Worm (Caenorhabditis elegans) whole organism, young adult: Measurements from ENCODE around the gene C01G5.9.

Source experiments
- C06A6.2 ChIP-seq: fragments of 200-800 bp; sonication (Bioruptor generic); conservative IDR thresholded peaks from 2 replicates; pipeline ENCODE4 v1.3.6; 2022; ENCODE audit warnings: missing genetic modification characterization, missing compliant biosample characterization
- F37B4.10 ChIP-seq: fragments of 200-800 bp; sonication (Bioruptor generic); IDR thresholded peaks from 2 replicates; pipeline ENCODE4 v1.3.6; 2022; ENCODE audit warnings: missing genetic modification characterization, missing compliant biosample characterization
- F55B11.4 ChIP-seq: sonication (generic microtip); optimal IDR thresholded peaks from 2 replicates; lab custom pipeline; 2016; ENCODE audit warnings: missing compliant biosample characterization, missing genetic modification characterization, borderline replicate concordance; ENCODE audit not compliant: insufficient read depth
- F57A8.1 ChIP-seq: fragments of 200-800 bp; sonication (Bioruptor generic); optimal IDR thresholded peaks from 2 replicates; lab custom pipeline; 2018; ENCODE audit warnings: mild to moderate bottlenecking, missing genetic modification characterization, moderate library complexity, missing compliant biosample characterization
- F57C9.4 ChIP-seq: sonication (generic microtip); optimal IDR thresholded peaks from 2 replicates; lab custom pipeline; 2017; ENCODE audit warnings: mild to moderate bottlenecking, missing genetic modification characterization, missing compliant biosample characterization
- K11D2.4 ChIP-seq: fragments of 200-800 bp; sonication (Bioruptor generic); IDR thresholded peaks from 2 replicates; pipeline ENCODE4 v1.3.6; 2022; ENCODE audit warnings: missing genetic modification reagents, missing genetic modification characterization, missing compliant biosample characterization
- K12H6.12 ChIP-seq: fragments of 200-800 bp; sonication (Bioruptor generic); optimal IDR thresholded peaks from 2 replicates; lab custom pipeline; 2018; ENCODE audit warnings: mild to moderate bottlenecking, missing genetic modification characterization, missing compliant biosample characterization
- T07F8.4 ChIP-seq: sonication (generic microtip); optimal IDR thresholded peaks from 2 replicates; lab custom pipeline; 2016; ENCODE audit warnings: mild to moderate bottlenecking, missing genetic modification characterization, moderate library complexity, missing compliant biosample characterization
- Y53G8AR.9 ChIP-seq: fragments of 200-800 bp; sonication (Bioruptor generic); conservative IDR thresholded peaks from 2 replicates; pipeline ENCODE4 v1.3.6; 2022; ENCODE audit warnings: missing genetic modification reagents, missing genetic modification characterization, missing compliant biosample characterization
- Y67H2A.10 ChIP-seq: fragments of 200-800 bp; sonication (Bioruptor generic); conservative IDR thresholded peaks from 2 replicates; pipeline ENCODE4 v1.3.6; 2022; ENCODE audit warnings: missing genetic modification reagents, missing genetic modification characterization, missing compliant biosample characterization
- Y95B8A.8 ChIP-seq: fragments of 200-800 bp; sonication (Bioruptor generic); IDR thresholded peaks from 2 replicates; pipeline ENCODE4 v1.3.6; 2022; ENCODE audit warnings: missing genetic modification reagents, missing genetic modification characterization, missing compliant biosample characterization
- akir-1 ChIP-seq: fragments of 200-800 bp; sonication (Bioruptor generic); optimal IDR thresholded peaks from 2 replicates; lab custom pipeline; 2018; ENCODE audit warnings: mild to moderate bottlenecking, missing genetic modification characterization, moderate library complexity, missing compliant biosample characterization
- ama-1 ChIP-seq, 3 experiments: fragments of 150-350 bp in 1 of 3; sonication (generic microtip) in 2 of 3; optimal IDR thresholded peaks; 2 replicates each; lab custom pipeline; 2014 to 2018; ENCODE audit warnings: missing biosample characterization in 2 of 3, missing genetic modification characterization in 2 of 3, missing genetic modification reagents in 2 of 3
- aptf-3 ChIP-seq: fragments of 200-800 bp; sonication (Bioruptor generic); IDR thresholded peaks from 2 replicates; pipeline ENCODE4 v1.3.6; 2022; ENCODE audit warnings: missing genetic modification characterization, missing compliant biosample characterization
- atf-7 ChIP-seq: sonication (generic microtip); optimal IDR thresholded peaks from 2 replicates; lab custom pipeline; 2017; ENCODE audit warnings: mild to moderate bottlenecking, missing genetic modification characterization, missing compliant biosample characterization
- attf-6 ChIP-seq: fragments of 200-800 bp; sonication (Bioruptor generic); IDR thresholded peaks from 2 replicates; pipeline ENCODE4 v1.3.6; 2022; ENCODE audit warnings: missing genetic modification reagents, missing genetic modification characterization, missing compliant biosample characterization
- bed-1 ChIP-seq: fragments of 200-800 bp; sonication (Bioruptor generic); IDR thresholded peaks from 2 replicates; pipeline ENCODE4 v1.3.6; 2022; ENCODE audit warnings: missing genetic modification reagents, missing genetic modification characterization, missing compliant biosample characterization
- bed-2 ChIP-seq: fragments of 200-800 bp; sonication (Bioruptor generic); IDR thresholded peaks from 2 replicates; pipeline ENCODE4 v1.3.6; 2022; ENCODE audit warnings: missing genetic modification reagents, missing genetic modification characterization, missing compliant biosample characterization
- ceh-100 ChIP-seq: fragments of 200-800 bp; sonication (Bioruptor generic); IDR thresholded peaks from 2 replicates; pipeline ENCODE4 v1.3.6; 2022; ENCODE audit warnings: missing genetic modification reagents, missing genetic modification characterization, missing compliant biosample characterization
- ceh-27 ChIP-seq: fragments of 200-800 bp; sonication (Bioruptor generic); optimal IDR thresholded peaks from 2 replicates; lab custom pipeline; 2018; ENCODE audit warnings: mild to moderate bottlenecking, missing genetic modification characterization, moderate library complexity, missing compliant biosample characterization
- dpff-1 ChIP-seq: sonication (generic microtip); optimal IDR thresholded peaks from 2 replicates; lab custom pipeline; 2017; ENCODE audit warnings: mild to moderate bottlenecking, missing genetic modification characterization, missing compliant biosample characterization
- egl-44 ChIP-seq: fragments of 200-800 bp; sonication (Bioruptor generic); IDR thresholded peaks from 2 replicates; pipeline ENCODE4 v1.3.6; 2022; ENCODE audit warnings: missing genetic modification reagents, missing genetic modification characterization, missing compliant biosample characterization
- ekl-4 ChIP-seq: fragments of 200-800 bp; sonication (Bioruptor generic); IDR thresholded peaks from 2 replicates; pipeline ENCODE4 v1.3.6; 2022; ENCODE audit warnings: missing genetic modification reagents, missing genetic modification characterization, missing compliant biosample characterization
- ets-4 ChIP-seq: fragments of 200-800 bp; sonication (Bioruptor generic); optimal IDR thresholded peaks from 2 replicates; lab custom pipeline; 2018; ENCODE audit warnings: mild to moderate bottlenecking, missing genetic modification characterization, missing compliant biosample characterization
- him-1 ChIP-seq: sonication (generic microtip); optimal IDR thresholded peaks from 2 replicates; lab custom pipeline; 2016; ENCODE audit warnings: missing genotype, missing genetic modification reagents, missing genetic modification characterization, missing compliant biosample characterization
- hlh-26 ChIP-seq: fragments of 200-800 bp; sonication (Bioruptor generic); conservative IDR thresholded peaks from 2 replicates; pipeline ENCODE4 v1.3.6; 2022; ENCODE audit warnings: missing genetic modification reagents, missing genetic modification characterization, missing compliant biosample characterization
- hmg-1.2 ChIP-seq: fragments of 200-800 bp; sonication (Bioruptor generic); IDR thresholded peaks from 2 replicates; pipeline ENCODE4 v1.3.6; 2022; ENCODE audit warnings: missing genetic modification reagents, missing genetic modification characterization, missing compliant biosample characterization
- hrde-1 ChIP-seq: sonication (generic microtip); optimal IDR thresholded peaks from 2 replicates; lab custom pipeline; 2016; ENCODE audit warnings: missing genetic modification characterization, mild to moderate bottlenecking, missing compliant biosample characterization, moderate library complexity, missing genotype, missing genetic modification reagents, borderline replicate concordance
- let-526 ChIP-seq: fragments of 200-800 bp; sonication (Bioruptor generic); IDR thresholded peaks from 2 replicates; pipeline ENCODE4 v1.3.6; 2022; ENCODE audit warnings: missing genetic modification reagents, missing genetic modification characterization, missing compliant biosample characterization
- madf-3 ChIP-seq: fragments of 200-800 bp; sonication (Bioruptor generic); IDR thresholded peaks from 2 replicates; pipeline ENCODE4 v1.3.6; 2022; ENCODE audit warnings: missing genetic modification reagents, missing genetic modification characterization, missing compliant biosample characterization
- mcd-1 ChIP-seq: fragments of 200-800 bp; sonication (Bioruptor generic); IDR thresholded peaks from 2 replicates; pipeline ENCODE4 v1.3.6; 2022; ENCODE audit warnings: missing genetic modification reagents, missing genetic modification characterization, missing compliant biosample characterization
- mes-4 ChIP-seq: sonication (generic microtip); optimal IDR thresholded peaks from 2 replicates; lab custom pipeline; 2016; ENCODE audit warnings: missing genotype, missing genetic modification characterization, missing compliant biosample characterization
- nhr-179 ChIP-seq: sonication (generic microtip); optimal IDR thresholded peaks from 2 replicates; lab custom pipeline; 2016; ENCODE audit warnings: mild to moderate bottlenecking, missing genetic modification characterization, missing compliant biosample characterization
- rec-8 ChIP-seq, 2 experiments: sonication (generic microtip); optimal IDR thresholded peaks; 2 replicates each; lab custom pipeline; 2016; ENCODE audit warnings: mild to moderate bottlenecking in 2 of 2, missing genetic modification characterization in 2 of 2, missing genetic modification reagents in 2 of 2, missing genotype in 2 of 2, missing biosample characterization in 1 of 2, missing compliant biosample characterization in 1 of 2, moderate library complexity in 1 of 2
- repo-1 ChIP-seq: sonication (generic microtip); optimal IDR thresholded peaks from 2 replicates; lab custom pipeline; 2017; ENCODE audit warnings: mild to moderate bottlenecking, missing genetic modification characterization, missing compliant biosample characterization
- rpc-1 ChIP-seq, 2 experiments: fragments of 150-350 bp in 1 of 2; sonication (generic microtip) in 1 of 2; optimal IDR thresholded peaks; 2 replicates each; lab custom pipeline; 2014 to 2018; ENCODE audit warnings: missing biosample characterization in 1 of 2, missing genetic modification characterization in 1 of 2, missing genetic modification reagents in 1 of 2, missing genotype in 1 of 2
- snpc-1.3 ChIP-seq: sonication (generic microtip); optimal IDR thresholded peaks from 2 replicates; lab custom pipeline; 2017; ENCODE audit warnings: missing genetic modification characterization, mild to moderate bottlenecking, missing compliant biosample characterization, antibody characterized with exemption, moderate library complexity, missing genotype, missing genetic modification reagents; ENCODE audit not compliant: insufficient read depth
- tbp1 ChIP-seq: fragments of 200-800 bp; sonication (Bioruptor generic); optimal IDR thresholded peaks from 2 replicates; lab custom pipeline; 2018; ENCODE audit warnings: mild to moderate bottlenecking, missing genetic modification characterization, missing compliant biosample characterization
- unc-130 ChIP-seq: sonication (generic microtip); optimal IDR thresholded peaks from 2 replicates; lab custom pipeline; 2016; ENCODE audit warnings: missing genetic modification reagents, missing genetic modification characterization, missing compliant biosample characterization
- xnd-1 ChIP-seq: sonication (generic microtip); optimal IDR thresholded peaks from 2 replicates; lab custom pipeline; 2016; ENCODE audit warnings: missing genotype, missing genetic modification reagents, missing genetic modification characterization, missing compliant biosample characterization
- zim-3 ChIP-seq: sonication (generic microtip); optimal IDR thresholded peaks from 2 replicates; lab custom pipeline; 2017; ENCODE audit warnings: mild to moderate bottlenecking, missing genetic modification characterization, moderate library complexity, missing compliant biosample characterization
- ztf-22 ChIP-seq: fragments of 200-800 bp; sonication (Bioruptor generic); optimal IDR thresholded peaks from 2 replicates; lab custom pipeline; 2018; ENCODE audit warnings: mild to moderate bottlenecking, missing genetic modification characterization, moderate library complexity, missing compliant biosample characterization
- ztf-26 ChIP-seq: sonication (generic microtip); optimal IDR thresholded peaks from 2 replicates; lab custom pipeline; 2017; ENCODE audit warnings: missing genetic modification characterization, missing compliant biosample characterization
- ztf-28 ChIP-seq: fragments of 200-800 bp; sonication (Bioruptor generic); IDR thresholded peaks from 2 replicates; pipeline ENCODE4 v1.3.6; 2022; ENCODE audit warnings: missing genetic modification reagents, missing genetic modification characterization, missing compliant biosample characterization
- ztf-3 ChIP-seq: fragments of 200-800 bp; sonication (Bioruptor generic); optimal IDR thresholded peaks from 2 replicates; lab custom pipeline; 2018; ENCODE audit warnings: mild to moderate bottlenecking, missing genetic modification characterization, missing compliant biosample characterization

The C01G5.9 gene

ce11 chrIV:6556624-6557368 lies 37.1 kb downstream of the C01G5.9 start, which contains the start of gene try-3:
Gene try-3, plus strand, starts transcription at chrIV:6557155.
- TF ChIP-seq ztf-3 (GFP tag; lab: Kevin White, UChicago) (peak; percentile 18), repo-1 (no peak), T07F8.4 (tag; lab: Kevin White, UChicago) (peak; percentile 23), ceh-100 (peak; percentile 72), xnd-1 (tag; lab: Kevin White, UChicago) (no peak), nhr-179 (tag; lab: Kevin White, UChicago) (no peak), let-526 (GFP tag; lab: Robert Waterston, UW) (0 out of 2 replicates have a peak, but pooled peaks have one; percentile 8), tbp1 (GFP tag; lab: Kevin White, UChicago) (peak; percentile 98), him-1 (tag; lab: Kevin White, UChicago) (peak; percentile 94), akir-1 (GFP tag; lab: Kevin White, UChicago) (no peak), K11D2.4 (peak; percentile 78), egl-44 (GFP tag; lab: Robert Waterston, UW) (peak; percentile 31; the same call in 1 of the 2 replicates), ama-1 (optimal IDR thresholded peaks at IDR 0.05; lab: Kevin White, UChicago) (no peak), ama-1 (GFP tag; optimal IDR thresholded peaks at IDR 0.05; lab: Kevin White, UChicago) (peak in 1 of 2 experiments; percentile 61), ceh-27 (GFP tag; lab: Kevin White, UChicago) (peak; percentile 73), K12H6.12 (peak; percentile 82), rec-8 (tag; optimal IDR thresholded peaks at IDR 0.05; lab: Kevin White, UChicago) (peak; percentile 18 to 46), attf-6 (GFP tag; lab: Robert Waterston, UW) (peak; percentile 82; the same call in 1 of the 2 replicates), mes-4 (tag; lab: Kevin White, UChicago) (no peak), ztf-28 (GFP tag; lab: Robert Waterston, UW) (0 out of 2 replicates have a peak, but pooled peaks have one; percentile 48), atf-7 (tag; lab: Kevin White, UChicago) (peak; percentile 55), hrde-1 (no peak), ztf-22 (GFP tag; lab: Kevin White, UChicago) (no peak), F55B11.4 (tag; lab: Kevin White, UChicago) (no peak), hmg-1.2 (GFP tag; lab: Robert Waterston, UW) (peak; percentile 70), mcd-1 (GFP tag; lab: Robert Waterston, UW) (peak; percentile 82), rpc-1 (optimal IDR thresholded peaks at IDR 0.05; lab: Kevin White, UChicago) (peak; percentile 74), rpc-1 (tag; optimal IDR thresholded peaks at IDR 0.05; lab: Kevin White, UChicago) (peak; percentile 89), bed-2 (GFP tag; lab: Robert Waterston, UW) (0 out of 2 replicates have a peak, but pooled peaks have one; percentile 55), madf-3 (GFP tag; lab: Robert Waterston, UW) (peak; percentile 78; the same call in 1 of the 2 replicates), zim-3 (no peak), Y95B8A.8 (peak; percentile 63; the same call in 1 of the 2 replicates), ekl-4 (peak; percentile 71), snpc-1.3 (tag; lab: Kevin White, UChicago) (peak; percentile 75), Y67H2A.10 (GFP tag; lab: Robert Waterston, UW) (no peak), dpff-1 (tag; lab: Kevin White, UChicago) (peak; percentile 50), hlh-26 (GFP tag; lab: Robert Waterston, UW) (no peak), aptf-3 (GFP tag; lab: Robert Waterston, UW) (0 out of 2 replicates have a peak, but pooled peaks have one; percentile 18), C06A6.2 (peak; percentile 55; the same call in 1 of the 2 replicates), Y53G8AR.9 (GFP tag; lab: Robert Waterston, UW) (peak; percentile 72; the same call in 1 of the 2 replicates), unc-130 (GFP tag; lab: Kevin White, UChicago) (no peak), bed-1 (GFP tag; lab: Robert Waterston, UW) (no peak), F37B4.10 (GFP tag; lab: Robert Waterston, UW) (0 out of 2 replicates have a peak, but pooled peaks have one; percentile 59), ztf-26 (tag; lab: Kevin White, UChicago) (peak; percentile 42), ets-4 (peak; percentile 13), F57A8.1 (GFP tag; lab: Kevin White, UChicago) (no peak), F57C9.4 (peak; percentile 42)
